Worm (Caenorhabditis elegans) whole organism, L2 larva: ENCODE results near the gene ZK1290.15.

Source experiments
- C34F6.9 ChIP-seq: fragments of 150-350 bp; optimal IDR thresholded peaks from 2 replicates; lab custom pipeline; 2014; ENCODE audit warnings: missing biosample characterization, missing genetic modification characterization
- F13H6.1 ChIP-seq: sonication (generic microtip); optimal IDR thresholded peaks from 2 replicates; lab custom pipeline; 2016; ENCODE audit warnings: missing genetic modification characterization, missing compliant biosample characterization
- R02D3.7 ChIP-seq: fragments of 150-350 bp; optimal IDR thresholded peaks from 2 replicates; lab custom pipeline; 2014; ENCODE audit warnings: missing biosample characterization, missing genetic modification characterization
- ZK546.5 ChIP-seq: sonication (generic microtip); optimal IDR thresholded peaks from 2 replicates; lab custom pipeline; 2017; ENCODE audit warnings: missing biosample characterization, missing genetic modification characterization
- alr-1 ChIP-seq: fragments of 150-350 bp; optimal IDR thresholded peaks from 2 replicates; lab custom pipeline; 2014; ENCODE audit warnings: missing biosample characterization, missing genetic modification characterization
- ama-1 ChIP-seq: fragments of 150-350 bp; optimal IDR thresholded peaks from 2 replicates; lab custom pipeline; 2018; ENCODE audit warnings: inconsistent platforms
- ceh-16 ChIP-seq: fragments of 150-350 bp; optimal IDR thresholded peaks from 2 replicates; lab custom pipeline; 2014; ENCODE audit warnings: missing biosample characterization, missing genetic modification characterization
- ceh-82 ChIP-seq: fragments of 150-350 bp; optimal IDR thresholded peaks from 2 replicates; lab custom pipeline; 2014; ENCODE audit warnings: missing biosample characterization, missing genetic modification characterization
- crh-2 ChIP-seq: sonication (generic microtip); optimal IDR thresholded peaks from 2 replicates; lab custom pipeline; 2017; ENCODE audit warnings: missing biosample characterization, missing genetic modification characterization
- elt-1 ChIP-seq: fragments of 150-350 bp; optimal IDR thresholded peaks from 2 replicates; lab custom pipeline; 2014; ENCODE audit warnings: missing biosample characterization, missing genetic modification characterization
- elt-3 ChIP-seq: sonication (generic microtip); optimal IDR thresholded peaks from 2 replicates; lab custom pipeline; 2017; ENCODE audit warnings: missing biosample characterization, missing genetic modification characterization
- fos-1 ChIP-seq: fragments of 150-350 bp; optimal IDR thresholded peaks from 2 replicates; lab custom pipeline; 2014; ENCODE audit warnings: missing biosample characterization, missing genetic modification characterization
- gmeb-1 ChIP-seq: fragments of 150-350 bp; optimal IDR thresholded peaks from 2 replicates; lab custom pipeline; 2014; ENCODE audit warnings: missing biosample characterization, missing genetic modification characterization
- lin-13 ChIP-seq: fragments of 150-350 bp; optimal IDR thresholded peaks from 2 replicates; lab custom pipeline; 2014; ENCODE audit warnings: missing biosample characterization, missing genetic modification reagents, missing genetic modification characterization
- lin-39 ChIP-seq: fragments of 150-350 bp; optimal IDR thresholded peaks from 2 replicates; lab custom pipeline; 2014; ENCODE audit warnings: missing biosample characterization, missing genetic modification reagents, missing genetic modification characterization
- lsy-2 ChIP-seq, 2 experiments: fragments of 150-350 bp in 1 of 2; sonication (generic microtip) in 1 of 2; optimal IDR thresholded peaks; 2 replicates each; lab custom pipeline; 2014 to 2017; ENCODE audit warnings: missing biosample characterization in 2 of 2, missing genetic modification characterization in 2 of 2
- mbf-1 ChIP-seq: sonication (generic microtip); optimal IDR thresholded peaks from 2 replicates; lab custom pipeline; 2017; ENCODE audit warnings: missing biosample characterization, missing genetic modification characterization
- mdl-1 ChIP-seq, 2 experiments: fragments of 150-350 bp in 1 of 2; sonication (generic microtip) in 1 of 2; optimal IDR thresholded peaks; 2 replicates each; lab custom pipeline; 2017; ENCODE audit warnings: missing biosample characterization in 2 of 2, missing genetic modification characterization in 2 of 2
- nhr-10 ChIP-seq: sonication (generic microtip); optimal IDR thresholded peaks from 2 replicates; lab custom pipeline; 2017; ENCODE audit warnings: missing biosample characterization, missing genetic modification characterization
- nhr-11 ChIP-seq: fragments of 150-350 bp; optimal IDR thresholded peaks from 2 replicates; lab custom pipeline; 2014; ENCODE audit warnings: missing biosample characterization, missing genetic modification characterization
- nhr-129 ChIP-seq: fragments of 150-350 bp; optimal IDR thresholded peaks from 2 replicates; lab custom pipeline; 2014; ENCODE audit warnings: missing biosample characterization, missing genetic modification characterization
- nhr-237 ChIP-seq: fragments of 150-350 bp; optimal IDR thresholded peaks from 2 replicates; lab custom pipeline; 2014; ENCODE audit warnings: missing biosample characterization, missing genetic modification characterization
- nhr-6 ChIP-seq: fragments of 150-350 bp; optimal IDR thresholded peaks from 2 replicates; lab custom pipeline; 2014; ENCODE audit warnings: missing biosample characterization, missing genetic modification characterization
- peb-1 ChIP-seq: fragments of 150-350 bp; optimal IDR thresholded peaks from 2 replicates; lab custom pipeline; 2014; ENCODE audit warnings: missing biosample characterization, missing genetic modification characterization
- sem-4 ChIP-seq: fragments of 150-350 bp; optimal IDR thresholded peaks from 2 replicates; lab custom pipeline; 2014; ENCODE audit warnings: missing biosample characterization, missing genetic modification reagents, missing genetic modification characterization
- skn-1 ChIP-seq: sonication (generic microtip); optimal IDR thresholded peaks from 2 replicates; lab custom pipeline; 2017; ENCODE audit warnings: missing biosample characterization, missing genetic modification characterization
- sma-3 ChIP-seq: sonication (generic microtip); optimal IDR thresholded peaks from 2 replicates; lab custom pipeline; 2016; ENCODE audit warnings: missing genetic modification reagents, missing genetic modification characterization, missing compliant biosample characterization
- snpc-4 ChIP-seq: fragments of 150-350 bp; optimal IDR thresholded peaks from 2 replicates; lab custom pipeline; 2014; ENCODE audit warnings: missing biosample characterization, missing genetic modification characterization
- unc-39 ChIP-seq: fragments of 150-350 bp; optimal IDR thresholded peaks from 2 replicates; lab custom pipeline; 2014; ENCODE audit warnings: missing biosample characterization, missing genetic modification characterization
- unc-55 ChIP-seq: fragments of 150-350 bp; sonication (generic microtip); optimal IDR thresholded peaks from 3 replicates; lab custom pipeline; 2014; ENCODE audit warnings: missing biosample characterization, missing genetic modification reagents, missing genetic modification characterization
- unc-62 ChIP-seq: fragments of 150-350 bp; optimal IDR thresholded peaks from 2 replicates; lab custom pipeline; 2014; ENCODE audit warnings: missing biosample characterization, missing genetic modification reagents, missing genetic modification characterization
- ztf-11 ChIP-seq: sonication (generic microtip); optimal IDR thresholded peaks from 2 replicates; lab custom pipeline; 2017; ENCODE audit warnings: missing biosample characterization, missing genetic modification characterization
- ztf-4 ChIP-seq: fragments of 150-350 bp; optimal IDR thresholded peaks from 2 replicates; lab custom pipeline; 2014; ENCODE audit warnings: missing biosample characterization, missing genetic modification characterization

Gene ZK1290.15

ce11 chrII:7561494-7561893 lies 38.1 kb downstream of the ZK1290.15 start, which contains the start of the genes ZK1290.11 and ZK1290.1:
ZK1290.11 (minus strand) TSS chrII:7561594.
ZK1290.1 (plus strand) TSS chrII:7561764.
- TF ChIP-seq elt-3, result no peak
- TF ChIP-seq ZK546.5 (tag; lab: Kevin White, UChicago), result no peak
- TF ChIP-seq lin-13 (GFP tag; lab: Kevin White, UChicago), result no peak
- TF ChIP-seq ceh-16 (tag; lab: Kevin White, UChicago), result no peak
- TF ChIP-seq elt-1, result no peak
- TF ChIP-seq unc-62 (GFP tag; lab: Kevin White, UChicago), result no peak
- no peak for TF ChIP-seq skn-1 (tag; lab: Kevin White, UChicago)
- no peak for TF ChIP-seq alr-1
- TF ChIP-seq nhr-129 (tag; lab: Kevin White, UChicago), result no peak
- no peak for TF ChIP-seq nhr-237 (tag; lab: Kevin White, UChicago)
- TF ChIP-seq sem-4 (tag; lab: Kevin White, UChicago), result no peak
- TF ChIP-seq sma-3 (GFP tag; lab: Kevin White, UChicago), result no peak
- TF ChIP-seq C34F6.9 (tag; lab: Kevin White, UChicago), result no peak
- TF ChIP-seq ama-1 (lab: Kevin White, UChicago), result no peak
- TF ChIP-seq crh-2 (tag; lab: Kevin White, UChicago), result no peak
- no peak for TF ChIP-seq peb-1

DNA sequence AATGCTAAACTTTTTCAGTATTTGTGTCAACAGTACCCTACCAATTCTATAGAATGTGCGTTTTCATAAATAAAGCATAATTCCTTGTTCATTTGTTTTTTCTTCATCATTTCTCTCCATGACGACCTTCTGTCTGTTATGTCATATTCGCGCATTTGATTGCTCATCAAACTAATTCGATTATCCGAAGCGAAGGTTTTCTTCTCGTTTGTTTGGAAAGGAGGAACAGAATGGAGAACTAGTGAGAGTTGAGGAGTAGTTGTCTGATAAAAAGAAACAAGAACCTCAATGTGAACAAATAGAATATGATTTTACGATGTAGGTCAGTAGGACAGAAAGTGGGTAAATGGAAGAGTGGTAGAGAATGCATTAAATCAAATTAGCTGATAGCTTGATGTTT lies 39.2 kb downstream of the ZK1290.15 start:
- TF ChIP-seq skn-1 (tag; lab: Kevin White, UChicago) (no peak), nhr-6 (tag; lab: Kevin White, UChicago) (no peak), nhr-11 (tag; lab: Kevin White, UChicago) (no peak), snpc-4 (tag; lab: Kevin White, UChicago) (no peak)

- TF ChIP-seq F13H6.1 (tag; lab: Kevin White, UChicago) (no peak), elt-1 (no peak), unc-62 (GFP tag; lab: Kevin White, UChicago) (no peak), ama-1 (lab: Kevin White, UChicago) (no peak), R02D3.7 (tag; lab: Kevin White, UChicago) (no peak), nhr-10 (tag; lab: Kevin White, UChicago) (no peak), unc-39 (tag; lab: Kevin White, UChicago) (no peak)
Observed at ce11 chrII:7570305-7570704, 46.9 kb downstream of the ZK1290.15 start, which contains the start of gene F35D2.3. F35D2.3 (plus strand) TSS chrII:7570605.

ce11 chrII:7570820-7571219 lies 47.4 kb downstream of the ZK1290.15 start:
- TF ChIP-seq mbf-1 (tag; lab: Kevin White, UChicago), result no peak
- TF ChIP-seq lin-39 (tag; lab: Kevin White, UChicago), result no peak
- no peak for TF ChIP-seq mdl-1 (tag; optimal IDR thresholded peaks at IDR 0.05; lab: Kevin White, UChicago)
- no peak for TF ChIP-seq gmeb-1 (tag; lab: Kevin White, UChicago)
- no peak for TF ChIP-seq elt-1
- no peak for TF ChIP-seq ceh-82 (tag; lab: Kevin White, UChicago)
- no peak for TF ChIP-seq ama-1 (lab: Kevin White, UChicago)
- TF ChIP-seq ztf-11 (tag; lab: Kevin White, UChicago), result no peak
- no peak for TF ChIP-seq ZK546.5 (tag; lab: Kevin White, UChicago)
- no peak for TF ChIP-seq unc-55 (GFP tag; lab: Kevin White, UChicago)
- no peak for TF ChIP-seq ztf-4
- TF ChIP-seq lsy-2 (tag; optimal IDR thresholded peaks at IDR 0.05; lab: Kevin White, UChicago), result no peak
- TF ChIP-seq fos-1 (tag; lab: Kevin White, UChicago), result no peak
